Worm (Caenorhabditis elegans) whole organism, dauer: ENCODE results near the gene fbxb-14.
"Not testable (repeated sequence)": the region's sequence is repeated elsewhere in the genome, so short reads cannot be mapped to it uniquely, and the experiment has no call there.

Source experiments
- unc-62 ChIP-seq: sonication (generic microtip); optimal IDR thresholded peaks from 2 replicates; lab custom pipeline; 2017; ENCODE audit warnings: missing biosample characterization, missing genetic modification reagents, missing genetic modification characterization

The fbxb-14 gene

ce11 chrII:582649-583048 lies at the start of gene fbxb-14:
TSS of gene fbxb-14 (minus strand) at chrII:582749.
- TF ChIP-seq unc-62 (GFP tag; lab: Kevin White, UChicago) = no peak

- no peak for TF ChIP-seq unc-62 (GFP tag; lab: Kevin White, UChicago)
Observed at ce11 chrII:627913-628312, 45.4 kb upstream of the fbxb-14 start.

DNA sequence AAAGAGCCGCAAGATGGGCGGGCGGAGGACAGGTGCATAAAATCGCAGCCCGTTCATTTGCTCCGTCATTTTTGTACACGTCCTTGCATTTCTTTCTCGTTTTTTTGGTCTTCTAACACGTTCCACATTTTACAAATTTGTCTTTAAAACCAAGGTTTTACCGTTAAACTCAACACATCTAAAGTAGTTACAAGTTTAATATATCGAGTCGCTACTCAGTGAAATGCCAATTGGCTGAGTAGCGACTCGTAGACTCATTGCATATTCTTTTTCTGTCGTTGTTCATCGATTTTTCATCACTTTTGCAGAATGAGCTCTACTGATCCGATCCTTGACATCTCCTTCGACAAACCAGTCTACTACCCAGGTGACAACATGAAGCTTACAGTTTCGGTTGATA lies 44.7 kb upstream of the fbxb-14 start, which contains the start of gene arrd-1:
TSS of gene arrd-1 (plus strand) at position 301 of the 400 bp plus-strand sequence.
- no peak for TF ChIP-seq unc-62 (GFP tag; lab: Kevin White, UChicago)

DNA sequence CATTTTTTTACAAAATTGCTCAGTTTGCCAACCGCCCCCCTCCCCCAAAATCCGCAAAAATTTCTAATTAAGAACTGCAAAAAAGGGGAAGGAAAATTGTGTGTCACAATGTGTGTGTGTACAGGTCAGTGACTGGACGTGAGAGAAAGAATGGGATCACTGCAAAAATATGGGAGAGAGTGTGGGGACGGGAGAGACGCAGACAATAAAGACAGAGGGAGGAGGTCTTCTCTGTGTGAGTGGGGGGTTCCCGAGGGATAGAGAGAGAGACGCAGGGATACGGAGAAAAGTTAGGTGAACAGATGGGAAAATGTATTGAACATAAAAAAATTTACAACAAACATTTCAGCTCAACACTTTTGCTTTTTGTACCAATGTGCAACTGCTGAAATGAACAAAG lies 43.4 kb upstream of the fbxb-14 start:
- TF ChIP-seq unc-62 (GFP tag; lab: Kevin White, UChicago) = no peak

- no peak for TF ChIP-seq unc-62 (GFP tag; lab: Kevin White, UChicago)
Observed at ce11 chrII:624443-624842, 41.9 kb upstream of the fbxb-14 start, which contains the start of gene T04B8.5. TSS of gene T04B8.5 (minus strand) at chrII:624543.

DNA sequence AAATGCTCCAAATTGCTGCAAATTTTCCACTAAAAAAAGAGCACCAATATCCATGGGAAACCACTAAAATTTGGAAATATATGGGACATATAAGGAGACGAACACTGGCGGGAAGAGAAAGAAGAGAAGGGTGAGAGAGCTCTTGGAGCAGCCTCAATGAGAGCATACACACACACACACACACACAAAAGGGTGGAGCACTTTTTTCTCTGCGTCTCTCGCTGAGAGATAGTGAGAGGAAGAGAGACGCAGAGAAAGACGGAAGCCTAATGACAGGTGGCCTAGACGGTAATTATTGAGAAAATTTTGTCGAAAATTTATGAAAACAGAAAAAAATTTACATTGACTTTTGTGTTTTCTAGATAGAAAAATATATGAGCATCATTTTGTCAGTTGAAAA lies 39.9 kb upstream of the fbxb-14 start:
- TF ChIP-seq unc-62 (GFP tag; lab: Kevin White, UChicago) = no peak

DNA sequence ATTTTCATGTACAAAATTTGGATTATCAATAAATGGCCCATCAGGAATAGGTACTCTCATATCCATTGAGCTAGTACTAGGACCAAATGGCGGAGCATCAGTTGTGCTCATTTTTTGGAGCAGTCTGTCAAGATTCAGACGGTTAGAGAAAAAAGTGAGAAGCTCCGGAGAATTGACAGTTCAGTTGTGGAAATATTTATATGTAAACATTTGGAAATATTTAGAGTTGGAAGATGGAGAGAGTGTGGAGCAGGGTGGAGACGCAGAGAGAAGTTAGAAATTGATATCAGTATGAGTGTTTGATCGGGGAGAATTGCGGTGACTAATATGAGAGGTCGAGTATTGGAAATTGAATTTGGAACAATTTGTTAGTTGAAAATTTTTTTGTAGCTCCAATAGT lies 38.6 kb upstream of the fbxb-14 start:
- no peak for TF ChIP-seq unc-62 (GFP tag; lab: Kevin White, UChicago)

- TF ChIP-seq unc-62 (GFP tag; lab: Kevin White, UChicago) = no peak
Observed at ce11 chrII:614701-615100, 32.2 kb upstream of the fbxb-14 start.

- not testable (repeated sequence) for TF ChIP-seq unc-62 (GFP tag; lab: Kevin White, UChicago)
Observed at ce11 chrII:612361-612760, 29.8 kb upstream of the fbxb-14 start, which contains the start of gene clec-118. TSS of gene clec-118 (minus strand) at chrII:612461.

- no peak for TF ChIP-seq unc-62 (GFP tag; lab: Kevin White, UChicago)
Observed at ce11 chrII:608757-609156, 26.2 kb upstream of the fbxb-14 start, which contains the start of gene W04H10.1. TSS of gene W04H10.1 (plus strand) at chrII:609057.

- no peak for TF ChIP-seq unc-62 (GFP tag; lab: Kevin White, UChicago)
Observed at ce11 chrII:608341-608740, 25.8 kb upstream of the fbxb-14 start, which contains the start of gene W04H10.6. TSS of gene W04H10.6 (minus strand) at chrII:608441.

DNA sequence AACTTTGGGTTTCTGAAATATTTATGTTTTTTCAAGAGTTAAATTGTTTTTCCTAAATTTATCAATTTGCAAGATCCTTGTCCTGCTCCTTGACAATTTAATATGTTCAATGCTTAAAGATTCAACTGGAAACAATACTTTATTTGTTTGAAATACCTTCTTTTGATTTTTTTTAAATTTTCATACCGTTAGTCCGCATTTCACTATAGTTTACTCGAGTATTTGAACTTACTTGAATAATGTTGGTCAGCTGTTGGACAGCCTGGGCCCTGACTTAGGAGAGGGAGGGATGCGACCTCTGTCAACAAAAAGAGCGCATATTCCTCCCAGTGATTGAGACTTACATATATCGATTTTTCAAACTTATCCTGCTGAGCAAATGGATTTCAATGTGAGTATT lies 23.5 kb upstream of the fbxb-14 start, which contains the start of gene W04H10.5:
TSS of gene W04H10.5 (plus strand) at position 301 of the 400 bp plus-strand sequence.
- no peak for TF ChIP-seq unc-62 (GFP tag; lab: Kevin White, UChicago)

ce11 chrII:605267-605666 lies 22.7 kb upstream of the fbxb-14 start, which contains the start of gene W04H10.2:
TSS of gene W04H10.2 (plus strand) at chrII:605567.
- no peak for TF ChIP-seq unc-62 (GFP tag; lab: Kevin White, UChicago)

ce11 chrII:602969-603368 lies 20.4 kb upstream of the fbxb-14 start:
- TF ChIP-seq unc-62 (GFP tag; lab: Kevin White, UChicago) = no peak

- no peak for TF ChIP-seq unc-62 (GFP tag; lab: Kevin White, UChicago)
Observed at ce11 chrII:602020-602419, 19.5 kb upstream of the fbxb-14 start, which contains the start of gene nhl-3. TSS of gene nhl-3 (minus strand) at chrII:602120.

- TF ChIP-seq unc-62 (GFP tag; lab: Kevin White, UChicago) = no peak
Observed at ce11 chrII:601305-601704, 18.8 kb upstream of the fbxb-14 start.

- no peak for TF ChIP-seq unc-62 (GFP tag; lab: Kevin White, UChicago)
Observed at ce11 chrII:596702-597101, 14.2 kb upstream of the fbxb-14 start.
